Worm (Caenorhabditis elegans) whole organism, L1 larva: ENCODE measurements around the gene C44H9.4.
A peak's percentile ranks its signal among the peaks of the same experiment; 100 is the strongest.

Source experiments
- C34B4.2 ChIP-seq: sonication (generic microtip); optimal IDR thresholded peaks from 2 replicates; lab custom pipeline; 2017; ENCODE audit warnings: mild to moderate bottlenecking, missing genetic modification characterization, missing compliant biosample characterization
- aha-1 ChIP-seq: fragments of 150-350 bp; optimal IDR thresholded peaks from 2 replicates; lab custom pipeline; 2014; ENCODE audit warnings: missing biosample characterization, missing genetic modification characterization
- ama-1 ChIP-seq: fragments of 150-350 bp; optimal IDR thresholded peaks from 2 replicates; lab custom pipeline; 2014
- blmp-1 ChIP-seq: fragments of 150-350 bp; optimal IDR thresholded peaks from 2 replicates; lab custom pipeline; 2014; ENCODE audit warnings: missing biosample characterization, missing genetic modification characterization
- ceh-88 ChIP-seq: fragments of 200-800 bp; sonication (Bioruptor generic); IDR thresholded peaks from 2 replicates; pipeline ENCODE4 v1.3.6; 2022; ENCODE audit warnings: missing genetic modification characterization, missing compliant biosample characterization
- dsc-1 ChIP-seq: sonication (generic microtip); optimal IDR thresholded peaks from 2 replicates; lab custom pipeline; 2016; ENCODE audit warnings: mild to moderate bottlenecking, missing genetic modification characterization, missing compliant biosample characterization
- efl-1 ChIP-seq, 4 experiments: fragments of 150-350 bp; optimal IDR thresholded peaks in 3 of 4; peaks in 1 of 4; 1 replicate in 1 of 4; 2 replicates in 3 of 4; lab custom pipeline; 2014; ENCODE audit warnings: missing biosample characterization in 2 of 4, missing genetic modification characterization in 2 of 4, missing genetic modification reagents in 2 of 4
- efl-3 ChIP-seq: fragments of 200-800 bp; sonication (Bioruptor generic); optimal IDR thresholded peaks from 2 replicates; lab custom pipeline; 2018; ENCODE audit warnings: mild to moderate bottlenecking, missing genetic modification characterization, missing compliant biosample characterization
- elt-2 ChIP-seq: sonication (generic microtip); optimal IDR thresholded peaks from 2 replicates; lab custom pipeline; 2016; ENCODE audit warnings: missing genetic modification characterization, mild to moderate bottlenecking, inconsistent platforms, missing compliant biosample characterization, missing genetic modification reagents
- ets-5 ChIP-seq: fragments of 200-800 bp; sonication (Bioruptor generic); IDR thresholded peaks from 2 replicates; pipeline ENCODE4 v1.3.6; 2022; ENCODE audit warnings: missing genetic modification characterization, missing compliant biosample characterization
- fkh-10 ChIP-seq: sonication (generic microtip); optimal IDR thresholded peaks from 2 replicates; lab custom pipeline; 2017; ENCODE audit warnings: missing biosample characterization, missing genetic modification reagents, missing genetic modification characterization
- fkh-4 ChIP-seq: sonication (generic microtip); optimal IDR thresholded peaks from 2 replicates; lab custom pipeline; 2016; ENCODE audit warnings: missing compliant biosample characterization, missing genetic modification characterization, borderline replicate concordance
- fkh-8 ChIP-seq: sonication (generic microtip); optimal IDR thresholded peaks from 2 replicates; lab custom pipeline; 2016; ENCODE audit warnings: mild to moderate bottlenecking, missing genetic modification characterization, missing compliant biosample characterization
- hlh-17 ChIP-seq: fragments of 200-800 bp; sonication (Bioruptor generic); optimal IDR thresholded peaks from 2 replicates; lab custom pipeline; 2018; ENCODE audit warnings: missing genetic modification characterization, mild to moderate bottlenecking, missing compliant biosample characterization, moderate library complexity, borderline replicate concordance
- hlh-4 ChIP-seq: sonication (generic microtip); optimal IDR thresholded peaks from 2 replicates; lab custom pipeline; 2016; ENCODE audit warnings: mild to moderate bottlenecking, missing genetic modification characterization, missing compliant biosample characterization
- lin-39 ChIP-seq: fragments of 150-350 bp; optimal IDR thresholded peaks from 2 replicates; lab custom pipeline; 2014; ENCODE audit warnings: missing biosample characterization, missing genetic modification reagents, missing genetic modification characterization
- mab-9 ChIP-seq: fragments of 200-800 bp; sonication (Bioruptor generic); IDR thresholded peaks from 2 replicates; pipeline ENCODE4 v1.3.6; 2022; ENCODE audit warnings: missing genetic modification reagents, missing genetic modification characterization, missing compliant biosample characterization
- mdl-1 ChIP-seq, 2 experiments: fragments of 150-350 bp; optimal IDR thresholded peaks; 2 replicates each; lab custom pipeline; 2014 to 2017; ENCODE audit warnings: missing biosample characterization in 2 of 2, missing genetic modification characterization in 2 of 2, inconsistent platforms in 1 of 2
- mep-1 ChIP-seq: fragments of 150-350 bp; optimal IDR thresholded peaks from 2 replicates; lab custom pipeline; 2014; ENCODE audit warnings: missing biosample characterization, missing genetic modification characterization
- nhr-12 ChIP-seq: sonication (generic microtip); optimal IDR thresholded peaks from 2 replicates; lab custom pipeline; 2017; ENCODE audit warnings: missing biosample characterization, missing genetic modification characterization
- nhr-20 ChIP-seq: sonication (generic microtip); optimal IDR thresholded peaks from 2 replicates; lab custom pipeline; 2016; ENCODE audit warnings: mild to moderate bottlenecking, missing genetic modification characterization, missing compliant biosample characterization
- nhr-28 ChIP-seq: fragments of 150-350 bp; optimal IDR thresholded peaks from 2 replicates; lab custom pipeline; 2014; ENCODE audit warnings: missing biosample characterization, missing genetic modification characterization
- nhr-47 ChIP-seq: sonication (generic microtip); optimal IDR thresholded peaks from 2 replicates; lab custom pipeline; 2016; ENCODE audit warnings: mild to moderate bottlenecking, missing genetic modification characterization, moderate library complexity, missing compliant biosample characterization
- nhr-76 ChIP-seq: sonication (generic microtip); optimal IDR thresholded peaks from 2 replicates; lab custom pipeline; 2017; ENCODE audit warnings: missing biosample characterization, missing genetic modification characterization
- nhr-85 ChIP-seq: sonication (generic microtip); peaks from one replicate; lab custom pipeline; 2016; ENCODE audit warnings: missing genetic modification characterization, inconsistent platforms, missing compliant biosample characterization
- pag-3 ChIP-seq: sonication (generic microtip); optimal IDR thresholded peaks from 2 replicates; lab custom pipeline; 2017; ENCODE audit warnings: missing genetic modification characterization, mild to moderate bottlenecking, missing compliant biosample characterization, antibody characterized with exemption, borderline replicate concordance; ENCODE audit not compliant: insufficient read depth
- pax-3 ChIP-seq: fragments of 200-800 bp; sonication (Bioruptor generic); optimal IDR thresholded peaks from 2 replicates; lab custom pipeline; 2018; ENCODE audit warnings: mild to moderate bottlenecking, missing genetic modification characterization, moderate library complexity, missing compliant biosample characterization
- rnt-1 ChIP-seq: sonication (generic microtip); optimal IDR thresholded peaks from 2 replicates; lab custom pipeline; 2016; ENCODE audit warnings: mild to moderate bottlenecking, missing genetic modification characterization, moderate library complexity, missing compliant biosample characterization
- skn-1 ChIP-seq: fragments of 150-350 bp; optimal IDR thresholded peaks from 2 replicates; lab custom pipeline; 2014; ENCODE audit warnings: missing biosample characterization, missing genetic modification characterization
- unc-62 ChIP-seq: fragments of 150-350 bp; optimal IDR thresholded peaks from 2 replicates; lab custom pipeline; 2014; ENCODE audit warnings: missing biosample characterization, missing genetic modification reagents, missing genetic modification characterization
- xbp-1 ChIP-seq: sonication (generic microtip); optimal IDR thresholded peaks from 2 replicates; lab custom pipeline; 2016; ENCODE audit warnings: missing genetic modification characterization, missing compliant biosample characterization
- ztf-11 ChIP-seq, 2 experiments: sonication (generic microtip); optimal IDR thresholded peaks; 2 replicates each; lab custom pipeline; 2016 to 2017; ENCODE audit warnings: missing genetic modification characterization in 2 of 2, missing biosample characterization in 1 of 2, missing compliant biosample characterization in 1 of 2
- ztf-4 ChIP-seq: fragments of 150-350 bp; optimal IDR thresholded peaks from 2 replicates; lab custom pipeline; 2014; ENCODE audit warnings: missing biosample characterization, missing genetic modification characterization

Gene C44H9.4

DNA sequence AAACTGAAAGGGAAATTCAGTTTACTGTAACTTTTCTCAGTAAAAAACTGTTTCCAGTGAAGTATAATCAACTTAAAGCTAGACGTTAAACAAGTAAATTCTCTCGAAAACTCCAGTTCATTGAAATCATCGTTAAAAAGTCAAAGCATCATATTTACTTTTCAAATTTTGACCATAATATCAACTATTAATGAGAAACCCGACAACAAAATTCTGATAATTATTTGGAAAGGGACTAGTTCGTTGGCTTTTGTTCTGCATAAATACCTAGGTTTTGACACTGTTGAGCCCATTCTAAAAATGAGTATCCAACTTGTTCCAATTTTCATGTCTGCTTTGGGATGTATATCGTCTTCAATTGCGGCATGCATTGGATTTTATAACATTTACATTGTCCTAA lies 29.3 kb upstream of the C44H9.4 start, which contains the start of gene ZC443.7:
Gene ZC443.7 (plus strand): TSS at position 301 of the 400 bp plus-strand sequence.
- TF ChIP-seq aha-1 (no peak), skn-1 (no peak), hlh-4 (no peak), nhr-12 (tag; lab: Kevin White, UChicago) (no peak), hlh-17 (GFP tag; lab: Kevin White, UChicago) (no peak), nhr-47 (tag; lab: Kevin White, UChicago) (no peak), ztf-11 (tag; optimal IDR thresholded peaks at IDR 0.05; lab: Kevin White, UChicago) (no peak), lin-39 (no peak)

DNA sequence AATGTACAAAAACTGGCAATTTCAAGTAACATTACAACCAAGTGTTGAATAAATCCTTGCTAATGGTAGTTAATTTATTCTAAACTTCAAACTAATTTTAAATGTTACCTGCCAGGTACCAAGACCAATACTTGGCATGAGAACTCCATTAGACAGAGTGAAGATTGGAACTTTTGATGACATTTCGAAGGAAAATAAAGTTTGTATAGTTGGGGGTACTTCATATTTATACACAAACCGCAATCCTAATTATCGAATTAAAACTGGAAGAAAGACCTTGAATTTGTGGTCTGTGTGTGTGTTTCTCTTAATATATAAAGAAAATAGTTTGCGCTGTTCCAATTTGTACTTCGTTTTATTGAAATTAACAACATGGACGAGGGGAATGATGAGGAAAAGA lies 25.6 kb upstream of the C44H9.4 start, which contains the start of gene ZC443.1:
Gene ZC443.1 (minus strand): TSS at position 205 of the 400 bp plus-strand sequence.
- TF ChIP-seq fkh-4 (tag; lab: Kevin White, UChicago) = no peak
- no peak for TF ChIP-seq efl-1 (optimal IDR thresholded peaks at IDR 0.05; lab: Kevin White, UChicago)
- TF ChIP-seq efl-1 (GFP tag; optimal IDR thresholded peaks at IDR 0.05 in 1 of 2; lab: Kevin White, UChicago) = peak in 1 of 2 experiments; percentile 54
- TF ChIP-seq nhr-85 (tag; lab: Kevin White, UChicago) = peak; percentile 65
- TF ChIP-seq nhr-20 (tag; lab: Kevin White, UChicago) = no peak
- TF ChIP-seq ceh-88 = no peak

DNA sequence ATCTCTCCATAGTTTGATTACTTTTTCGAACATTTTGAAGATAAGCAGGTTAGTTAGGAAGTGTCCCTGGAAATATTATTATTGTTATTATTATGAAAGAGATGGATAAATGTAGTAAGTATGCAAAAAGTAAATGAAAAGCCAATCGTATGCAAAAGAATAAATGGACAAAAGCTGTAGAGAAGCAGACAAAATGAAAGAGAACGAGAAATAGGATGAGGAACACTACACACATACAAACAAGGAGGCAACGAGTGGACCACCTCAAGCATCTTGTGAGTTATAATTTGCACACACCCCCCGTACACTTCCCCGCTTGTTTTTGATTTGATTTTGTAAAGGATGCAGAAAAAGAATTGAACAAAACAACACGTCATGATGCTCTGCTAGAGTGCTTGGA lies 24.4 kb upstream of the C44H9.4 start, which contains the start of gene ZC443.2:
Gene ZC443.2 (minus strand): TSS at position 67 of the 400 bp plus-strand sequence.
- no peak for TF ChIP-seq mab-9 (GFP tag; lab: Robert Waterston, UW)
- TF ChIP-seq ets-5 (GFP tag; lab: Robert Waterston, UW) = no peak
- no peak for TF ChIP-seq ztf-4
- no peak for TF ChIP-seq fkh-10 (GFP tag; lab: Kevin White, UChicago)
- TF ChIP-seq dsc-1 (tag; lab: Kevin White, UChicago) = no peak
- TF ChIP-seq xbp-1 (tag; lab: Kevin White, UChicago) = no peak
- no peak for TF ChIP-seq fkh-8 (tag; lab: Kevin White, UChicago)
- TF ChIP-seq nhr-28 (tag; lab: Kevin White, UChicago) = no peak
- no peak for TF ChIP-seq efl-3 (GFP tag; lab: Kevin White, UChicago)

DNA sequence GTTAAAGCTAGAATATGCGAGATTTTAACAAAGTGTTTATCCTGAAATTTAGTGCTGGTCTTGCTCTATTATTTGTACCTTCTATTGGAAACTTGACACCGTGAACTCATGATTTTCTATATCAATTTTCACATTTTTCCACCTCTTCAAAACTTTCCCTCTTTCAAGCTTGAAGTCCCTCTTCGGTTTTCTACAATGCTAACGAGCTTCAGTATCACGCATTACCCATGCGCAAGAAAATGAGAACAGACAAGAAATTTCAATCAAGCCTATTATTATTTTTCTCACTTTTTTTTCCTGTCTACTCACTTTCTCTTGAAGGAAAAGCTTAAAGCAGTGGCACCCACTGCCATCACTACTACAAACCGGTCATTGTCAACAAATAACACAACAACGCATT lies 23.7 kb upstream of the C44H9.4 start:
- TF ChIP-seq rnt-1 (tag; lab: Kevin White, UChicago) (peak; percentile 4), pax-3 (tag; lab: Kevin White, UChicago) (peak; percentile 50), mep-1 (tag; lab: Kevin White, UChicago) (no peak), unc-62 (GFP tag; lab: Kevin White, UChicago) (no peak), ama-1 (lab: Kevin White, UChicago) (peak; percentile 55), efl-1 (optimal IDR thresholded peaks at IDR 0.05; lab: Kevin White, UChicago) (no peak), efl-1 (GFP tag; optimal IDR thresholded peaks at IDR 0.05 in 1 of 2; lab: Kevin White, UChicago) (peak in 1 of 2 experiments; percentile 43)

DNA sequence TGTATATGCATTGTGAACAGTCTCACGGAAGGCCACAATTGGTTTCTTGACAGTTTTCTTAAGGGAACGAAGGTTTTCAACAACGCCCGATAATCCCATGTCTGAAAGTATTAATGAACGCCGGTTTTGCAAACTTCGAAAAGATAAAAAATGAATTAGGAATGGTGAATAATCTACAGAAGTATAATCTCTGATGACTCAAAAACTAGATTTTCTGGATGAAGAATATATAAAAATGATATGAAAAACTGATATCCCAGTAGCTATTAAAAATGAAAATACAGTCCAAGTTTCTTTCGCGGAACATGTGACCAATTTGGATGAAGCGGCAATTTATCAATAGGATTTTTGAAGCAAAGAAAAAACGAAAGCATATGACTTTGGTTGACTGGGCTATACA lies 21.5 kb upstream of the C44H9.4 start, which contains the start of gene ZC443.3:
Gene ZC443.3 (minus strand): TSS at position 101 of the 400 bp plus-strand sequence.
- TF ChIP-seq nhr-85 (tag; lab: Kevin White, UChicago) (no peak), pag-3 (peak; percentile 31), nhr-76 (no peak), C34B4.2 (tag; lab: Kevin White, UChicago) (no peak), nhr-12 (tag; lab: Kevin White, UChicago) (no peak), blmp-1 (tag; lab: Kevin White, UChicago) (peak; percentile 82), elt-2 (tag; lab: Kevin White, UChicago) (no peak), mdl-1 (tag; optimal IDR thresholded peaks at IDR 0.05; lab: Kevin White, UChicago) (no peak)
